Fruit fly (Drosophila melanogaster): Measurements from ENCODE around the gene dgt1.

dm6 chr3R:29903775-29904356, 46.6 kb upstream of the dgt1 start, which contains the start of gene CG15517:
- no peak for TF ChIP-seq topi (GFP tag; optimal IDR thresholded peaks at IDR 0.05)
- no peak for TF ChIP-seq dsx (GFP tag; optimal IDR thresholded peaks at IDR 0.05; ENCODE audit: poor library complexity, severe bottlenecking)
- no peak for TF ChIP-seq CG16779 (tag; optimal IDR thresholded peaks at IDR 0.05)
- TF ChIP-seq CG31627 (GFP tag; optimal IDR thresholded peaks at IDR 0.05), result no peak

Measured in whole organism, prepupa.